Fruit fly (Drosophila melanogaster) whole organism, embryonic: Measurements from ENCODE around the gene CG4115.

ENCODE experiments used
- Bgb ChIP-seq: fragments of 200-800 bp; sonication (Bioruptor generic); IDR thresholded peaks from 2 replicates; pipeline ENCODE4 v1.3.6; 2022; ENCODE audit warnings: missing biosample characterization, missing genetic modification characterization; ENCODE audit not compliant: partially characterized antibody
- Blimp-1 ChIP-seq: fragments of 200-800 bp; sonication (Bioruptor generic); optimal IDR thresholded peaks from 3 replicates; lab custom pipeline; 2018; ENCODE audit warnings: missing biosample characterization, missing genetic modification characterization, mild to moderate bottlenecking, moderate library complexity, missing genetic modification reagents
- CG10543 ChIP-seq: fragments of 200-800 bp; sonication (Bioruptor generic); optimal IDR thresholded peaks from 3 replicates; lab custom pipeline; 2017; ENCODE audit warnings: missing biosample characterization, mild to moderate bottlenecking, missing genetic modification characterization, moderate library complexity
- CG10979 ChIP-seq: fragments of 200-800 bp; sonication (Bioruptor generic); optimal IDR thresholded peaks from 2 replicates; lab custom pipeline; 2018; ENCODE audit warnings: missing biosample characterization, mild to moderate bottlenecking, missing genetic modification characterization, moderate library complexity
- CG13296 ChIP-seq: fragments of 200-800 bp; sonication (Bioruptor generic); optimal IDR thresholded peaks from 3 replicates; lab custom pipeline; 2018; ENCODE audit warnings: missing biosample characterization, mild to moderate bottlenecking, missing genetic modification characterization
- CG14441 ChIP-seq: fragments of 200-800 bp; sonication (Bioruptor generic); IDR thresholded peaks from 2 replicates; pipeline ENCODE4 v1.3.6; 2022; ENCODE audit warnings: missing biosample characterization, missing genetic modification characterization
- CG15479 ChIP-seq: fragments of 200-800 bp; sonication (Bioruptor generic); optimal IDR thresholded peaks from 3 replicates; lab custom pipeline; 2019; ENCODE audit warnings: missing biosample characterization, mild to moderate bottlenecking, missing genetic modification characterization, moderate library complexity
- CG17328 ChIP-seq: fragments of 200-800 bp; sonication (Bioruptor generic); IDR thresholded peaks from 2 replicates; pipeline ENCODE4 v1.3.6; 2022; ENCODE audit warnings: missing biosample characterization, missing genetic modification characterization
- CG17912 ChIP-seq: fragments of 200-800 bp; sonication (Bioruptor generic); optimal IDR thresholded peaks from 2 replicates; lab custom pipeline; 2018; ENCODE audit warnings: missing biosample characterization, mild to moderate bottlenecking, missing genetic modification characterization
- CG31388 ChIP-seq: fragments of 200-800 bp; sonication (Bioruptor generic); optimal IDR thresholded peaks from 2 replicates; lab custom pipeline; 2016; ENCODE audit warnings: missing biosample characterization, missing genetic modification characterization
- CG32532 ChIP-seq: fragments of 200-800 bp; sonication (Bioruptor generic); IDR thresholded peaks from 2 replicates; pipeline ENCODE4 v1.3.6; 2022; ENCODE audit warnings: missing biosample characterization, missing genetic modification characterization
- CG32772 ChIP-seq: fragments of 200-800 bp; sonication (Bioruptor generic); IDR thresholded peaks from 2 replicates; pipeline ENCODE4 v1.3.6; 2022; ENCODE audit warnings: missing biosample characterization, missing genetic modification characterization
- CG8924 ChIP-seq: fragments of 200-800 bp; optimal IDR thresholded peaks from 3 replicates; lab custom pipeline; 2019; ENCODE audit warnings: missing biosample characterization, mild to moderate bottlenecking, missing genetic modification characterization, moderate library complexity
- CG9797 ChIP-seq: fragments of 200-800 bp; sonication (Bioruptor generic); optimal IDR thresholded peaks from 3 replicates; lab custom pipeline; 2018; ENCODE audit warnings: missing biosample characterization, mild to moderate bottlenecking, missing genetic modification characterization
- Deaf1 ChIP-seq: fragments of 200-800 bp; optimal IDR thresholded peaks from 3 replicates; lab custom pipeline; 2019; ENCODE audit warnings: missing biosample characterization, mild to moderate bottlenecking, missing genetic modification characterization, moderate library complexity
- Ets65A ChIP-seq: fragments of 200-800 bp; sonication (Bioruptor generic); peaks from one replicate; lab custom pipeline; 2016; ENCODE audit warnings: missing biosample characterization, missing genetic modification characterization
- Gsc ChIP-seq: fragments of 200-800 bp; sonication (Bioruptor generic); IDR thresholded peaks from 2 replicates; pipeline ENCODE4 v1.3.6; 2022; ENCODE audit warnings: missing biosample characterization, missing genetic modification characterization
- Hr51 ChIP-seq, 2 experiments: fragments of 200-800 bp; sonication (Bioruptor generic); optimal IDR thresholded peaks; 2 replicates in 1 of 2; 3 replicates in 1 of 2; lab custom pipeline; 2016 to 2018; ENCODE audit warnings: missing biosample characterization in 2 of 2, missing genetic modification characterization in 2 of 2, mild to moderate bottlenecking in 1 of 2, moderate library complexity in 1 of 2
- Nf-YC ChIP-seq: fragments of 200-800 bp; optimal IDR thresholded peaks from 3 replicates; lab custom pipeline; 2019; ENCODE audit warnings: missing biosample characterization, mild to moderate bottlenecking, missing genetic modification characterization, moderate library complexity
- Oaz ChIP-seq: fragments of 200-800 bp; sonication (Bioruptor generic); IDR thresholded peaks from 2 replicates; pipeline ENCODE4 v1.3.6; 2022; ENCODE audit warnings: missing biosample characterization, missing genetic modification characterization
- Poxn ChIP-seq: fragments of 200-800 bp; sonication (Bioruptor generic); IDR thresholded peaks from 2 replicates; pipeline ENCODE4 v1.3.6; 2022; ENCODE audit warnings: missing biosample characterization, missing genetic modification characterization
- Xrp1 ChIP-seq: fragments of 200-800 bp; sonication (Bioruptor generic); IDR thresholded peaks from 2 replicates; pipeline ENCODE4 v1.3.6; 2022; ENCODE audit warnings: missing biosample characterization, missing genetic modification characterization
- abd-A ChIP-seq: fragments of 200-800 bp; sonication (Bioruptor generic); optimal IDR thresholded peaks from 3 replicates; lab custom pipeline; 2019; ENCODE audit warnings: missing biosample characterization, mild to moderate bottlenecking, missing genetic modification characterization, moderate library complexity
- az2 ChIP-seq: fragments of 200-800 bp; sonication (Bioruptor generic); optimal IDR thresholded peaks from 3 replicates; lab custom pipeline; 2016; ENCODE audit warnings: missing biosample characterization, missing genetic modification characterization
- bigmax ChIP-seq: fragments of 200-800 bp; sonication (Bioruptor generic); optimal IDR thresholded peaks from 2 replicates; lab custom pipeline; 2018; ENCODE audit warnings: missing biosample characterization, mild to moderate bottlenecking, missing genetic modification characterization
- btn ChIP-seq: fragments of 200-800 bp; sonication (Bioruptor generic); optimal IDR thresholded peaks from 2 replicates; lab custom pipeline; 2016; ENCODE audit warnings: missing biosample characterization, missing genetic modification characterization
- chif ChIP-seq, 2 experiments: fragments of 200-800 bp; sonication (Bioruptor generic); optimal IDR thresholded peaks; 3 replicates each; lab custom pipeline; 2016; ENCODE audit warnings: missing biosample characterization in 2 of 2, missing genetic modification characterization in 2 of 2
- dmrt99B ChIP-seq: fragments of 200-800 bp; sonication (Bioruptor generic); optimal IDR thresholded peaks from 2 replicates; lab custom pipeline; 2018; ENCODE audit warnings: missing biosample characterization, mild to moderate bottlenecking, missing genetic modification characterization, moderate library complexity
- dpn ChIP-seq, 2 experiments: fragments of 200-800 bp; sonication (Bioruptor generic); optimal IDR thresholded peaks; 3 replicates each; lab custom pipeline; 2016; ENCODE audit warnings: missing biosample characterization in 2 of 2, missing genetic modification characterization in 2 of 2
- esg ChIP-seq: fragments of 200-800 bp; sonication (Bioruptor generic); conservative IDR thresholded peaks from 2 replicates; pipeline ENCODE4 v1.3.6; 2022; ENCODE audit warnings: missing biosample characterization, missing genetic modification characterization
- jumu ChIP-seq: fragments of 200-800 bp; sonication (Bioruptor generic); optimal IDR thresholded peaks from 3 replicates; lab custom pipeline; 2016; ENCODE audit warnings: missing biosample characterization, missing genetic modification characterization
- nerfin-1 ChIP-seq: fragments of 200-800 bp; sonication (Bioruptor generic); optimal IDR thresholded peaks from 3 replicates; lab custom pipeline; 2019; ENCODE audit warnings: missing biosample characterization, mild to moderate bottlenecking, missing genetic modification characterization, moderate library complexity
- pfk ChIP-seq: fragments of 200-800 bp; sonication (Bioruptor generic); optimal IDR thresholded peaks from 2 replicates; lab custom pipeline; 2018; ENCODE audit warnings: missing biosample characterization, mild to moderate bottlenecking, missing genetic modification characterization, moderate library complexity
- pho ChIP-seq: fragments of 200-800 bp; sonication (Bioruptor generic); optimal IDR thresholded peaks from 2 replicates; lab custom pipeline; 2016; ENCODE audit warnings: missing biosample characterization, missing genetic modification characterization
- prd ChIP-seq, 3 experiments: fragments of >200 bp in 2 of 3; fragments of 200-800 bp in 1 of 3; sonication (Bioruptor generic) in 1 of 3; optimal IDR thresholded peaks in 2 of 3; IDR thresholded peaks in 1 of 3; 2 replicates in 2 of 3; 3 replicates in 1 of 3; pipeline versions ENCODE4 v1.3.6 to Lab custom; 2017 to 2022; ENCODE audit warnings: missing biosample characterization in 1 of 3, missing genetic modification characterization in 1 of 3
- rib ChIP-seq: fragments of 200-800 bp; sonication (Bioruptor generic); IDR thresholded peaks from 2 replicates; pipeline ENCODE4 v1.3.6; 2022; ENCODE audit warnings: missing biosample characterization, missing genetic modification characterization
- salm ChIP-seq: fragments of 200-800 bp; sonication (Bioruptor generic); optimal IDR thresholded peaks from 2 replicates; lab custom pipeline; 2018; ENCODE audit warnings: missing biosample characterization, mild to moderate bottlenecking, missing genetic modification characterization
- schlank ChIP-seq: fragments of 200-800 bp; sonication (Bioruptor generic); optimal IDR thresholded peaks from 2 replicates; lab custom pipeline; 2018; ENCODE audit warnings: missing biosample characterization, mild to moderate bottlenecking, missing genetic modification characterization
- slp2 ChIP-seq: fragments of 200-800 bp; sonication (Bioruptor generic); optimal IDR thresholded peaks from 2 replicates; lab custom pipeline; 2016; ENCODE audit warnings: missing biosample characterization, missing genetic modification characterization
- sqz ChIP-seq: fragments of 200-800 bp; sonication (Bioruptor generic); optimal IDR thresholded peaks from 3 replicates; lab custom pipeline; 2018; ENCODE audit warnings: missing biosample characterization, mild to moderate bottlenecking, missing genetic modification characterization
- toy ChIP-seq: fragments of 200-800 bp; sonication (Bioruptor generic); IDR thresholded peaks from 2 replicates; pipeline ENCODE4 v1.3.6; 2022; ENCODE audit warnings: missing biosample characterization, missing genetic modification characterization

Gene CG4115

DNA sequence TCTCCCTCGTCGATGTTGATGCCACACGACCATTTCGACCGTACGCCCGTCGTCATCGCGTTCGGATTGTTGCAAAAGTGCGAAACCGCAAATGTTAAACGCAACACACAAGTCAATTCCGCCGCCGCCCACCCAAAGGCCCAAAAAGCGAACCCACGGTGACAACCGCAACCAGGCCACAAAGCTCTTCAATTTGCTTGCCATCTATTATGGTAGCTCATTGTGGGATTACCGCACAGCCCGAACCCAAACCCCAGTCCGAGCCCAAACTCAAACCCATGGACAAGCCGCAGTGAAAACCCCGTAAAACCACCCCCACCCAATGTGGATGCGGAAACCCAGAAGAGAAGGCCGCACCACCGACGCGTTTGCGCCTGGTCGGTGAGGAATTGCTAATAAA, 30.0 kb upstream of the CG4115 start (continued):
- TF ChIP-seq prd (optimal IDR thresholded peaks at IDR 0.05; lab: Kevin White, UChicago) (no peak), prd (GFP tag; IDR thresholded peaks at IDR 0.05; lab: Robert Waterston, UW) (no peak), slp2 (GFP tag; lab: Kevin White, UChicago) (no peak), dmrt99B (tag; lab: Kevin White, UChicago) (no peak), CG17328 (GFP tag; lab: Robert Waterston, UW) (no peak), sqz (GFP tag; lab: Kevin White, UChicago) (no peak), Bgb (peak; percentile 14; the same call in 1 of the 2 replicates), CG31388 (GFP tag; lab: Kevin White, UChicago) (no peak), Deaf1 (tag; lab: Kevin White, UChicago) (peak; percentile 43), CG32532 (GFP tag; lab: Robert Waterston, UW) (no peak), Ets65A (peak; percentile 47), CG17912 (GFP tag; lab: Kevin White, UChicago) (no peak), bigmax (GFP tag; lab: Kevin White, UChicago) (no peak), Hr51 (GFP tag; optimal IDR thresholded peaks at IDR 0.05; lab: Kevin White, UChicago) (peak in 1 of 2 experiments; percentile 25), toy (GFP tag; lab: Robert Waterston, UW) (no peak), CG10979 (no peak), CG8924 (no peak), chif (GFP tag; optimal IDR thresholded peaks at IDR 0.05; lab: Kevin White, UChicago) (no peak), jumu (no peak), Xrp1 (no peak), pho (GFP tag; lab: Kevin White, UChicago) (no peak), abd-A (tag; lab: Kevin White, UChicago) (peak; percentile 43), nerfin-1 (tag; lab: Kevin White, UChicago) (peak; percentile 59), CG10543 (GFP tag; lab: Kevin White, UChicago) (no peak)

DNA sequence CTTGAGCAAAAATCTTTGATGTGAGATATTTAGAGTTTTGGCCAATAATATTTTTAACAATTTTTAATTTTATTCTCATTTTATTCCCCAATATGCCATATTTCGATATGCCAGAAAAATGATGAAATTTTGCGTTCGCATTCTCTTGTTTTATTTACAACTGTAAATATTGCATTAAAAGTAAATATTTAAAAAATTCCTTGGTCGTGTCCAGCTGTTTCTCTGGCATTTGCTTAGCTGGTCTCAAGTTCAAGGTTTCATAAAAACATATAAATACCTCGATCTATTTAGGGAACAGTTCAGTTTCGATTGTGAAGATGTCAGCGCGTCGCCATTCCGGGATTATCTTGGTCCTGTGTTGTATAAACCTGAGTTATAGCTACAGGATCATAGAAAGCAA, 18.4 kb upstream of the CG4115 start, which contains the start of gene Sgsf:
Gene Sgsf, plus strand, starts transcription at position 301 of the 400 bp plus-strand sequence.
- TF ChIP-seq esg (GFP tag; lab: Robert Waterston, UW): no peak
- TF ChIP-seq Oaz (GFP tag; lab: Robert Waterston, UW): no peak
- no peak for TF ChIP-seq Blimp-1 (GFP tag; lab: Kevin White, UChicago)
- TF ChIP-seq CG9797: no peak
- TF ChIP-seq rib (GFP tag; lab: Robert Waterston, UW): no peak
- TF ChIP-seq az2: no peak
- no peak for TF ChIP-seq salm (tag; lab: Kevin White, UChicago)
- TF ChIP-seq Gsc (GFP tag; lab: Robert Waterston, UW): no peak
- no peak for TF ChIP-seq CG13296 (GFP tag; lab: Kevin White, UChicago)
- no peak for TF ChIP-seq pfk
- no peak for TF ChIP-seq CG14441 (GFP tag; lab: Robert Waterston, UW)
- no peak for TF ChIP-seq Nf-YC (tag; lab: Kevin White, UChicago)
- no peak for TF ChIP-seq schlank (tag; lab: Kevin White, UChicago)
- no peak for TF ChIP-seq CG32772 (GFP tag; lab: Robert Waterston, UW)
- no peak for TF ChIP-seq dpn (GFP tag; optimal IDR thresholded peaks at IDR 0.05; lab: Kevin White, UChicago)
- TF ChIP-seq CG15479 (GFP tag; lab: Kevin White, UChicago): no peak
- no peak for TF ChIP-seq btn (GFP tag; lab: Kevin White, UChicago)
- no peak for TF ChIP-seq Poxn (GFP tag; lab: Robert Waterston, UW)
